Worm (Caenorhabditis elegans) whole organism, L4 larva: Measurements from ENCODE around the gene nstp-2.

ENCODE experiments used
- fos-1 ChIP-seq: fragments of 150-350 bp; optimal IDR thresholded peaks from 2 replicates; lab custom pipeline; 2014; ENCODE audit warnings: missing biosample characterization, missing genetic modification characterization
- mep-1 ChIP-seq: fragments of 150-350 bp; sonication (generic microtip); optimal IDR thresholded peaks from 3 replicates; lab custom pipeline; 2014; ENCODE audit warnings: missing biosample characterization, missing genetic modification characterization

ce11 chrIV:6655747-6656146 is 49.8 kb upstream of the nstp-2 start:
- TF ChIP-seq fos-1 (no peak), mep-1 (tag; lab: Kevin White, UChicago) (no peak)
